Fruit fly (Drosophila melanogaster): Measurements from ENCODE around the gene RPA2.

RPA2 gene

DNA sequence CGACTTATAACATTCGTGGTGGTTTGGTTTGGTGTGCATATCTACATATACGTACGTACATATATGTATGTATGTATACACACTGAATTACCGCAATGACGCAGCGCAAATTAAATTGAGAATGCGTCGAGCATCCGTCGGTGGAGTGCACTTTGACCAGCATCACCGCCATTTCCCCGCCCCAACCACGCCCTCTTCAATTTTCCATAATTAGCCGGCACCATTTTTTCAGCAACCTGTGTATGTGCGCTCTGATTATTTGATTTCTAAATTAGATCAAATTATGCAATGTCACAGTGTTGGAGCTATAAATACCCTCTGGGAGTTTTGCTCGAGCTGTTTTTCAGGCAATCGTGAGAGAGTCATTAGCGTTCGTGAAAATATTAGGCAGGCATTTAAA lies 47.9 kb downstream of the RPA2 start:
- TF ChIP-seq Dek (tag; optimal IDR thresholded peaks at IDR 0.05), result no peak
- no peak for TF ChIP-seq CG13424 (tag; optimal IDR thresholded peaks at IDR 0.05)
- TF ChIP-seq Med (GFP tag), result peak; percentile 18
- TF ChIP-seq Dad (GFP tag; optimal IDR thresholded peaks at IDR 0.05), result no peak
- TF ChIP-seq Opbp (GFP tag; IDR thresholded peaks at IDR 0.05; ENCODE audit: partially characterized antibody), result no peak
- TF ChIP-seq CkIIα-i1 (GFP tag; IDR thresholded peaks at IDR 0.05), result no peak
- TF ChIP-seq sc (optimal IDR thresholded peaks at IDR 0.05), result no peak
- no peak for TF ChIP-seq sc (GFP tag; optimal IDR thresholded peaks at IDR 0.05)
- no peak for TF ChIP-seq CG18619 (GFP tag; optimal IDR thresholded peaks at IDR 0.05)
- no peak for TF ChIP-seq croc (GFP tag; conservative IDR thresholded peaks at IDR 0.05)
- TF ChIP-seq CG31388 (GFP tag; optimal IDR thresholded peaks at IDR 0.05), result no peak
- no peak for TF ChIP-seq sisA (GFP tag; IDR thresholded peaks at IDR 0.05)
- no peak for TF ChIP-seq zen (tag; optimal IDR thresholded peaks at IDR 0.05)
- TF ChIP-seq yki (optimal IDR thresholded peaks at IDR 0.05), result no peak
- peak; percentile 60 for TF ChIP-seq nom (GFP tag; optimal IDR thresholded peaks at IDR 0.05)
- no peak for TF ChIP-seq shn (GFP tag; optimal IDR thresholded peaks at IDR 0.05)
- no peak for TF ChIP-seq fd96Cb (tag; optimal IDR thresholded peaks at IDR 0.05)
- TF ChIP-seq hkb (optimal IDR thresholded peaks at IDR 0.05), result no peak
- TF ChIP-seq hkb (GFP tag; IDR thresholded peaks at IDR 0.05), result no peak
- TF ChIP-seq Gug (GFP tag; IDR thresholded peaks at IDR 0.05), result no peak
- TF ChIP-seq NK7.1 (GFP tag; optimal IDR thresholded peaks at IDR 0.05), result no peak
- TF ChIP-seq dati (GFP tag; IDR thresholded peaks at IDR 0.05), result no peak
- TF ChIP-seq cwo (GFP tag; optimal IDR thresholded peaks at IDR 0.05), result no peak
- no peak for TF ChIP-seq fd3F (GFP tag; optimal IDR thresholded peaks at IDR 0.05)
- no peak for TF ChIP-seq CG15011 (GFP tag; optimal IDR thresholded peaks at IDR 0.05)
- no peak for TF ChIP-seq aop (GFP tag; IDR thresholded peaks at IDR 0.05)
- no peak for TF ChIP-seq BEAF-32 (GFP tag; optimal IDR thresholded peaks at IDR 0.05)
- no peak for TF ChIP-seq esg (GFP tag; conservative IDR thresholded peaks at IDR 0.05)
- TF ChIP-seq inv (GFP tag; IDR thresholded peaks at IDR 0.05; ENCODE audit: partially characterized antibody), result no peak
- no peak for TF ChIP-seq PHDP (tag; optimal IDR thresholded peaks at IDR 0.05)
- TF ChIP-seq CG42726 (GFP tag; IDR thresholded peaks at IDR 0.05; ENCODE audit: partially characterized antibody), result no peak
- no peak for TF ChIP-seq CG32767 (GFP tag; IDR thresholded peaks at IDR 0.05)
- 0 out of 2 replicates have a peak, but pooled peaks have one; percentile 19 for TF ChIP-seq vvl (GFP tag; IDR thresholded peaks at IDR 0.05)
- TF ChIP-seq exex (tag; optimal IDR thresholded peaks at IDR 0.05), result no peak
- TF ChIP-seq Pdp1 (GFP tag; optimal IDR thresholded peaks at IDR 0.05), result peak in 1 of 2 experiments; percentile 49
- TF ChIP-seq Fer2 (tag; optimal IDR thresholded peaks at IDR 0.05), result no peak
- TF ChIP-seq disco-r (GFP tag; optimal IDR thresholded peaks at IDR 0.05), result no peak
